In the genomic region with DNA sequence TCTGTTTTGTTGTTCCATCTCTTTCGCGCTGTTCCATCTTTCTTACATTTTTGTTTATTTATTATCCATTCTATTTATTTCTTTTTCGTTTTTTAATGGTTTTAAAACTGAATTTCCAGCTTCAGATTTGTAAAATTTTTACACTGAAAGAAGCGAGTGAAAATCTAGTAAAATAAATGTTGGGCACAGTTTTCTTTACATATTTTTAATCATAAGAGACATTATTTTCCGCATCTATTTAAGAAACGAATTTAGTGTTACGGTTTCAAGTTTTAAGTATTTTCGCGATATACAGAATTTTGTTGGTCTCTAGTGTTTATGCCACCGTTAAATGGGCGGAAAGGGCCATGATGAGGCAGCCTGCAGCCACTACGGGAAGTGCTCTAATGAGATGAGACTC, we compare ENCODE assay signal across 1 fruit fly cellular context.
A peak's percentile ranks its signal among the peaks of the same experiment; 100 is the strongest.
TF ChIP-seq lines count a peak whose summit lies in the region.

No protein-coding gene starts in this region.

TF ChIP-seq in whole organism, embryonic, 481 proteins besides CTCF, POLR2A, EP300 and RAD21 (continued from another document):
- TF ChIP-seq tio (GFP tag; optimal IDR thresholded peaks at IDR 0.05; lab: Kevin White, UChicago) = peak; percentile 8
- TF ChIP-seq NK7.1 (GFP tag; optimal IDR thresholded peaks at IDR 0.05; lab: Kevin White, UChicago) = no peak
- TF ChIP-seq Ets65A (GFP tag; lab: Kevin White, UChicago) = peak; percentile 27
- TF ChIP-seq Xrp1 (GFP tag; IDR thresholded peaks at IDR 0.05; lab: Robert Waterston, UW) = peak; percentile 52; the same call in 1 of the 2 replicates
